Fruit fly (Drosophila melanogaster): ENCODE data around the gene PyK.

dm6 chr3R:22389614-22390013 is 22.3 kb downstream of the PyK start, which contains the start of the genes CAH8 and CG7059:
- TF ChIP-seq CG11617 (GFP tag; optimal IDR thresholded peaks at IDR 0.05) = no peak
- no peak for TF ChIP-seq tj (GFP tag; optimal IDR thresholded peaks at IDR 0.05)
- TF ChIP-seq CG7101 (tag; optimal IDR thresholded peaks at IDR 0.05) = no peak
- no peak for TF ChIP-seq kay (GFP tag; ENCODE audit: borderline replicate concordance)
- TF ChIP-seq bab1 (GFP tag; optimal IDR thresholded peaks at IDR 0.05) = no peak
- no peak for TF ChIP-seq Crg-1 (GFP tag; optimal IDR thresholded peaks at IDR 0.05)
- TF ChIP-seq Mnt (GFP tag; optimal IDR thresholded peaks at IDR 0.05) = no peak
- TF ChIP-seq ovo (GFP tag; optimal IDR thresholded peaks at IDR 0.05) = no peak
